Worm (Caenorhabditis elegans) whole organism, L2 larva: ENCODE measurements around the gene F41E7.6.

Experiments
- F13H6.1 ChIP-seq: sonication (generic microtip); optimal IDR thresholded peaks from 2 replicates; lab custom pipeline; 2016; ENCODE audit warnings: missing genetic modification characterization, missing compliant biosample characterization
- alr-1 ChIP-seq: fragments of 150-350 bp; optimal IDR thresholded peaks from 2 replicates; lab custom pipeline; 2014; ENCODE audit warnings: missing biosample characterization, missing genetic modification characterization
- aly-2 ChIP-seq: fragments of 150-350 bp; optimal IDR thresholded peaks from 2 replicates; lab custom pipeline; 2014; ENCODE audit warnings: missing biosample characterization, missing genetic modification characterization
- blmp-1 ChIP-seq: sonication (generic microtip); optimal IDR thresholded peaks from 2 replicates; lab custom pipeline; 2017; ENCODE audit warnings: missing genetic modification characterization, mild to moderate bottlenecking, missing compliant biosample characterization, antibody characterized with exemption, moderate library complexity; ENCODE audit not compliant: insufficient read depth
- ceh-16 ChIP-seq: fragments of 150-350 bp; optimal IDR thresholded peaks from 2 replicates; lab custom pipeline; 2014; ENCODE audit warnings: missing biosample characterization, missing genetic modification characterization
- ceh-82 ChIP-seq: fragments of 150-350 bp; optimal IDR thresholded peaks from 2 replicates; lab custom pipeline; 2014; ENCODE audit warnings: missing biosample characterization, missing genetic modification characterization
- crh-2 ChIP-seq: sonication (generic microtip); optimal IDR thresholded peaks from 2 replicates; lab custom pipeline; 2017; ENCODE audit warnings: missing biosample characterization, missing genetic modification characterization
- dmd-4 ChIP-seq: sonication (generic microtip); optimal IDR thresholded peaks from 2 replicates; lab custom pipeline; 2017; ENCODE audit warnings: missing biosample characterization, missing genetic modification characterization
- egl-27 ChIP-seq: sonication (generic microtip); optimal IDR thresholded peaks from 3 replicates; lab custom pipeline; 2017; ENCODE audit warnings: missing biosample characterization, missing genetic modification reagents, missing genetic modification characterization
- elt-1 ChIP-seq: fragments of 150-350 bp; optimal IDR thresholded peaks from 2 replicates; lab custom pipeline; 2014; ENCODE audit warnings: missing biosample characterization, missing genetic modification characterization
- elt-3 ChIP-seq: sonication (generic microtip); optimal IDR thresholded peaks from 2 replicates; lab custom pipeline; 2017; ENCODE audit warnings: missing biosample characterization, missing genetic modification characterization
- gmeb-1 ChIP-seq: fragments of 150-350 bp; optimal IDR thresholded peaks from 2 replicates; lab custom pipeline; 2014; ENCODE audit warnings: missing biosample characterization, missing genetic modification characterization
- lin-13 ChIP-seq: fragments of 150-350 bp; optimal IDR thresholded peaks from 2 replicates; lab custom pipeline; 2014; ENCODE audit warnings: missing biosample characterization, missing genetic modification reagents, missing genetic modification characterization
- lsy-2 ChIP-seq, 2 experiments: fragments of 150-350 bp in 1 of 2; sonication (generic microtip) in 1 of 2; optimal IDR thresholded peaks; 2 replicates each; lab custom pipeline; 2014 to 2017; ENCODE audit warnings: missing biosample characterization in 2 of 2, missing genetic modification characterization in 2 of 2
- mab-5 ChIP-seq: fragments of 150-350 bp; optimal IDR thresholded peaks from 2 replicates; lab custom pipeline; 2014; ENCODE audit warnings: missing biosample characterization, missing genetic modification characterization
- mbf-1 ChIP-seq: sonication (generic microtip); optimal IDR thresholded peaks from 2 replicates; lab custom pipeline; 2017; ENCODE audit warnings: missing biosample characterization, missing genetic modification characterization
- mdl-1 ChIP-seq, 2 experiments: fragments of 150-350 bp in 1 of 2; sonication (generic microtip) in 1 of 2; optimal IDR thresholded peaks; 2 replicates each; lab custom pipeline; 2017; ENCODE audit warnings: missing biosample characterization in 2 of 2, missing genetic modification characterization in 2 of 2
- nhr-10 ChIP-seq: sonication (generic microtip); optimal IDR thresholded peaks from 2 replicates; lab custom pipeline; 2017; ENCODE audit warnings: missing biosample characterization, missing genetic modification characterization
- nhr-11 ChIP-seq: fragments of 150-350 bp; optimal IDR thresholded peaks from 2 replicates; lab custom pipeline; 2014; ENCODE audit warnings: missing biosample characterization, missing genetic modification characterization
- nhr-12 ChIP-seq: fragments of 150-350 bp; optimal IDR thresholded peaks from 2 replicates; lab custom pipeline; 2014; ENCODE audit warnings: missing biosample characterization, missing genetic modification characterization
- nhr-21 ChIP-seq: fragments of 150-350 bp; optimal IDR thresholded peaks from 2 replicates; lab custom pipeline; 2014; ENCODE audit warnings: missing biosample characterization, missing genetic modification characterization
- nhr-23 ChIP-seq: fragments of 150-350 bp; optimal IDR thresholded peaks from 2 replicates; lab custom pipeline; 2014; ENCODE audit warnings: missing biosample characterization, missing genetic modification reagents, missing genetic modification characterization
- nhr-237 ChIP-seq: fragments of 150-350 bp; optimal IDR thresholded peaks from 2 replicates; lab custom pipeline; 2014; ENCODE audit warnings: missing biosample characterization, missing genetic modification characterization
- nhr-25 ChIP-seq: fragments of 150-350 bp; sonication (generic microtip); optimal IDR thresholded peaks from 3 replicates; lab custom pipeline; 2014; ENCODE audit warnings: missing biosample characterization, missing genetic modification characterization
- nhr-6 ChIP-seq: fragments of 150-350 bp; optimal IDR thresholded peaks from 2 replicates; lab custom pipeline; 2014; ENCODE audit warnings: missing biosample characterization, missing genetic modification characterization
- nhr-77 ChIP-seq: fragments of 150-350 bp; optimal IDR thresholded peaks from 2 replicates; lab custom pipeline; 2014; ENCODE audit warnings: missing biosample characterization, missing genetic modification characterization
- peb-1 ChIP-seq: fragments of 150-350 bp; optimal IDR thresholded peaks from 2 replicates; lab custom pipeline; 2014; ENCODE audit warnings: missing biosample characterization, missing genetic modification characterization
- sem-4 ChIP-seq: fragments of 150-350 bp; optimal IDR thresholded peaks from 2 replicates; lab custom pipeline; 2014; ENCODE audit warnings: missing biosample characterization, missing genetic modification reagents, missing genetic modification characterization
- skn-1 ChIP-seq: sonication (generic microtip); optimal IDR thresholded peaks from 2 replicates; lab custom pipeline; 2017; ENCODE audit warnings: missing biosample characterization, missing genetic modification characterization
- sma-3 ChIP-seq: sonication (generic microtip); optimal IDR thresholded peaks from 2 replicates; lab custom pipeline; 2016; ENCODE audit warnings: missing genetic modification reagents, missing genetic modification characterization, missing compliant biosample characterization
- sma-9 ChIP-seq, 2 experiments: fragments of 150-350 bp in 1 of 2; sonication (generic microtip) in 1 of 2; optimal IDR thresholded peaks; 2 replicates each; lab custom pipeline; 2014 to 2016; ENCODE audit warnings: missing genetic modification characterization in 2 of 2, mild to moderate bottlenecking in 1 of 2, missing biosample characterization in 1 of 2, missing compliant biosample characterization in 1 of 2, missing genetic modification reagents in 1 of 2, moderate library complexity in 1 of 2
- unc-39 ChIP-seq: fragments of 150-350 bp; optimal IDR thresholded peaks from 2 replicates; lab custom pipeline; 2014; ENCODE audit warnings: missing biosample characterization, missing genetic modification characterization
- unc-62 ChIP-seq: fragments of 150-350 bp; optimal IDR thresholded peaks from 2 replicates; lab custom pipeline; 2014; ENCODE audit warnings: missing biosample characterization, missing genetic modification reagents, missing genetic modification characterization
- ztf-1 ChIP-seq: fragments of 200-800 bp; sonication (Bioruptor generic); conservative IDR thresholded peaks from 2 replicates; pipeline ENCODE4 v1.3.6; 2022; ENCODE audit warnings: missing genetic modification characterization, missing compliant biosample characterization
- ztf-4 ChIP-seq: fragments of 150-350 bp; optimal IDR thresholded peaks from 2 replicates; lab custom pipeline; 2014; ENCODE audit warnings: missing biosample characterization, missing genetic modification characterization

Gene F41E7.6

DNA sequence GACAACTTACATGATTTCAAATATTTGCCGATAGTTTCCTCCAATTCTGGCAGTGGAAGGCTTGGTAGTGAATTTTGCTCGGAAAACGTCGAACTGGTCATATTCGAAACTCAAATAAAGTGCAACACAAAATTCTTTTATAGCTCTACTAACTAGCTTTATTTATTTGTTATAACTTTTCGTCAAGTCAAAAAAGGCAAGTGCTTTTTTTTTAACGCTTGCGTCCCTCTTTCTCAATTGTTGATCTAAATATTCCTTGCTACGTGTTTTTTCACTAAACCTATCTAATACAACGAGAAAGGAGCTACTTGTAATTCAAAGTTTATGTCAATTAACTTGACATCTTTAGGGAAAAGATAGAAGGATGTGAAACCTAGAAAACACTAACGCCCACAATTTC, at the start of gene F41E7.6:
TSS of gene F41E7.6 (minus strand) at position 101 of the 400 bp plus-strand sequence.
- TF ChIP-seq mdl-1 (tag; optimal IDR thresholded peaks at IDR 0.05; lab: Kevin White, UChicago) (no peak), dmd-4 (tag; lab: Kevin White, UChicago) (no peak), nhr-6 (tag; lab: Kevin White, UChicago) (no peak), skn-1 (tag; lab: Kevin White, UChicago) (no peak), F13H6.1 (tag; lab: Kevin White, UChicago) (no peak), nhr-10 (no peak), aly-2 (no peak), ceh-16 (tag; lab: Kevin White, UChicago) (no peak), gmeb-1 (tag; lab: Kevin White, UChicago) (no peak), crh-2 (tag; lab: Kevin White, UChicago) (no peak), blmp-1 (tag; lab: Kevin White, UChicago) (no peak), unc-62 (no peak), mbf-1 (tag; lab: Kevin White, UChicago) (no peak)

- no peak for TF ChIP-seq sem-4 (tag; lab: Kevin White, UChicago)
- TF ChIP-seq egl-27 (tag; lab: Kevin White, UChicago): no peak
- no peak for TF ChIP-seq lin-13 (GFP tag; lab: Kevin White, UChicago)
- no peak for TF ChIP-seq nhr-77 (tag; lab: Kevin White, UChicago)
- no peak for TF ChIP-seq unc-62
- TF ChIP-seq nhr-237: no peak
- no peak for TF ChIP-seq alr-1
- TF ChIP-seq nhr-12 (tag; lab: Kevin White, UChicago): no peak
- TF ChIP-seq blmp-1 (tag; lab: Kevin White, UChicago): no peak
- TF ChIP-seq peb-1 (tag; lab: Kevin White, UChicago): no peak
- no peak for TF ChIP-seq F13H6.1 (tag; lab: Kevin White, UChicago)
Observed at ce11 chrX:10358083-10358482, 47.8 kb upstream of the F41E7.6 start, which contains the start of gene efhc-1. TSS of gene efhc-1 (plus strand) at chrX:10358383.

ce11 chrX:10355650-10356049, 45.4 kb upstream of the F41E7.6 start, which contains the start of gene R07E3.7:
TSS of gene R07E3.7 (minus strand) at chrX:10355750.
- no peak for TF ChIP-seq gmeb-1 (tag; lab: Kevin White, UChicago)
- TF ChIP-seq ztf-1 (GFP tag; lab: Robert Waterston, UW): no peak
- TF ChIP-seq egl-27 (tag; lab: Kevin White, UChicago): no peak
- no peak for TF ChIP-seq blmp-1 (tag; lab: Kevin White, UChicago)
- TF ChIP-seq nhr-10: no peak
- TF ChIP-seq sma-3 (GFP tag; lab: Kevin White, UChicago): no peak
- TF ChIP-seq peb-1 (tag; lab: Kevin White, UChicago): no peak
- no peak for TF ChIP-seq unc-39 (tag; lab: Kevin White, UChicago)
- TF ChIP-seq nhr-11 (tag; lab: Kevin White, UChicago): no peak
- TF ChIP-seq ceh-82 (tag; lab: Kevin White, UChicago): no peak
- no peak for TF ChIP-seq nhr-21 (tag; lab: Kevin White, UChicago)
- no peak for TF ChIP-seq skn-1 (tag; lab: Kevin White, UChicago)
- TF ChIP-seq sma-9 (GFP tag; optimal IDR thresholded peaks at IDR 0.05; lab: Kevin White, UChicago): no peak
- no peak for TF ChIP-seq sma-9 (tag; optimal IDR thresholded peaks at IDR 0.05; lab: Kevin White, UChicago)
- TF ChIP-seq ztf-4 (tag; lab: Kevin White, UChicago): no peak
- no peak for TF ChIP-seq lsy-2 (tag; optimal IDR thresholded peaks at IDR 0.05; lab: Kevin White, UChicago)
- TF ChIP-seq mab-5 (tag; lab: Kevin White, UChicago): no peak
- TF ChIP-seq nhr-6 (tag; lab: Kevin White, UChicago): no peak

ce11 chrX:10353857-10354256, 43.6 kb upstream of the F41E7.6 start:
- no peak for TF ChIP-seq nhr-12 (tag; lab: Kevin White, UChicago)
- TF ChIP-seq sma-9 (GFP tag; optimal IDR thresholded peaks at IDR 0.05; lab: Kevin White, UChicago): no peak
- TF ChIP-seq sma-9 (tag; optimal IDR thresholded peaks at IDR 0.05; lab: Kevin White, UChicago): no peak
- TF ChIP-seq elt-3: no peak
- no peak for TF ChIP-seq ztf-1 (GFP tag; lab: Robert Waterston, UW)
- no peak for TF ChIP-seq lin-13 (GFP tag; lab: Kevin White, UChicago)
- TF ChIP-seq peb-1 (tag; lab: Kevin White, UChicago): no peak
- no peak for TF ChIP-seq unc-39 (tag; lab: Kevin White, UChicago)
- no peak for TF ChIP-seq elt-1 (tag; lab: Kevin White, UChicago)
- TF ChIP-seq, all 48 proteins: peak for 0

ce11 chrX:10350151-10350550, 39.9 kb upstream of the F41E7.6 start:
- TF ChIP-seq nhr-25 (tag; lab: Kevin White, UChicago) (peak; percentile 42), nhr-77 (tag; lab: Kevin White, UChicago) (no peak), nhr-23 (no peak)
